Fruit fly (Drosophila melanogaster) whole organism, embryonic: ENCODE results near the gene CG6415.

Experiments
- Antp ChIP-seq: fragments of 200-800 bp; sonication (Bioruptor generic); optimal IDR thresholded peaks from 3 replicates; lab custom pipeline; 2016; ENCODE audit warnings: missing biosample characterization, missing genetic modification characterization
- Atf3 ChIP-seq: fragments of 200-800 bp; sonication (Bioruptor generic); optimal IDR thresholded peaks from 3 replicates; lab custom pipeline; 2016; ENCODE audit warnings: missing biosample characterization, missing genetic modification characterization
- CG10209 ChIP-seq: fragments of 200-800 bp; sonication (Bioruptor generic); optimal IDR thresholded peaks from 3 replicates; lab custom pipeline; 2017; ENCODE audit warnings: missing biosample characterization, mild to moderate bottlenecking, missing genetic modification characterization, missing genetic modification reagents
- CG10959 ChIP-seq: fragments of 200-800 bp; sonication (Bioruptor generic); IDR thresholded peaks from 2 replicates; pipeline ENCODE4 v1.3.6; 2022; ENCODE audit warnings: missing biosample characterization, missing genetic modification characterization
- CG12659 ChIP-seq: fragments of 200-800 bp; sonication (Bioruptor generic); optimal IDR thresholded peaks from 3 replicates; lab custom pipeline; 2017; ENCODE audit warnings: mild to moderate bottlenecking, missing biosample characterization, missing genetic modification reagents, missing genetic modification characterization
- CG13894 ChIP-seq: fragments of 200-800 bp; sonication (Bioruptor generic); optimal IDR thresholded peaks from 3 replicates; lab custom pipeline; 2018; ENCODE audit warnings: missing biosample characterization, mild to moderate bottlenecking, missing genetic modification characterization, moderate library complexity
- CG14014 ChIP-seq: fragments of 200-800 bp; sonication (Bioruptor generic); IDR thresholded peaks from 2 replicates; pipeline ENCODE4 v1.3.6; 2022; ENCODE audit warnings: missing biosample characterization, missing genetic modification characterization
- CG14710 ChIP-seq: fragments of 200-800 bp; sonication (Bioruptor generic); optimal IDR thresholded peaks from 3 replicates; lab custom pipeline; 2019; ENCODE audit warnings: missing biosample characterization, mild to moderate bottlenecking, missing genetic modification characterization, moderate library complexity
- CG15514 ChIP-seq: fragments of 200-800 bp; sonication (Bioruptor generic); optimal IDR thresholded peaks from 3 replicates; lab custom pipeline; 2017; ENCODE audit warnings: missing biosample characterization, missing genetic modification characterization, mild to moderate bottlenecking, moderate library complexity, missing genetic modification reagents
- CG15696 ChIP-seq: fragments of 200-800 bp; sonication (Bioruptor generic); optimal IDR thresholded peaks from 2 replicates; lab custom pipeline; 2019; ENCODE audit warnings: missing biosample characterization, mild to moderate bottlenecking, missing genetic modification characterization, moderate library complexity
- CG1603 ChIP-seq: fragments of 200-800 bp; sonication (Bioruptor generic); optimal IDR thresholded peaks from 2 replicates; lab custom pipeline; 2019; ENCODE audit warnings: missing biosample characterization, mild to moderate bottlenecking, missing genetic modification characterization, moderate library complexity
- CG17328 ChIP-seq: fragments of 200-800 bp; sonication (Bioruptor generic); IDR thresholded peaks from 2 replicates; pipeline ENCODE4 v1.3.6; 2022; ENCODE audit warnings: missing biosample characterization, missing genetic modification characterization
- CG1832 ChIP-seq: fragments of 200-800 bp; sonication (Bioruptor generic); optimal IDR thresholded peaks from 2 replicates; lab custom pipeline; 2017; ENCODE audit warnings: missing biosample characterization, mild to moderate bottlenecking, missing genetic modification characterization, inconsistent platforms
- CG18764 ChIP-seq: fragments of 200-800 bp; sonication (Bioruptor generic); optimal IDR thresholded peaks from 3 replicates; lab custom pipeline; 2016; ENCODE audit warnings: missing biosample characterization, missing genetic modification characterization
- CG2889 ChIP-seq: fragments of 200-800 bp; sonication (Bioruptor generic); IDR thresholded peaks from 3 replicates; pipeline ENCODE4 v1.3.6; 2022; ENCODE audit warnings: missing biosample characterization, missing genetic modification characterization
- CG33213 ChIP-seq: fragments of 200-800 bp; sonication (Bioruptor generic); optimal IDR thresholded peaks from 3 replicates; lab custom pipeline; 2016; ENCODE audit warnings: missing biosample characterization, missing genetic modification characterization
- CG7556 ChIP-seq: fragments of 200-800 bp; sonication (Bioruptor generic); optimal IDR thresholded peaks from 2 replicates; lab custom pipeline; 2017; ENCODE audit warnings: missing biosample characterization, mild to moderate bottlenecking, missing genetic modification characterization
- CG7786 ChIP-seq: fragments of 200-800 bp; sonication (Bioruptor generic); optimal IDR thresholded peaks from 2 replicates; lab custom pipeline; 2016; ENCODE audit warnings: missing biosample characterization, missing genetic modification characterization
- CG8924 ChIP-seq: fragments of 200-800 bp; optimal IDR thresholded peaks from 3 replicates; lab custom pipeline; 2019; ENCODE audit warnings: missing biosample characterization, mild to moderate bottlenecking, missing genetic modification characterization, moderate library complexity
- CG9727 ChIP-seq: fragments of 200-800 bp; sonication (Bioruptor generic); optimal IDR thresholded peaks from 3 replicates; lab custom pipeline; 2017; ENCODE audit warnings: missing biosample characterization, mild to moderate bottlenecking, missing genetic modification characterization
- CG9797 ChIP-seq: fragments of 200-800 bp; sonication (Bioruptor generic); optimal IDR thresholded peaks from 3 replicates; lab custom pipeline; 2018; ENCODE audit warnings: missing biosample characterization, mild to moderate bottlenecking, missing genetic modification characterization
- CoRest ChIP-seq: fragments of 200-800 bp; sonication (Bioruptor generic); optimal IDR thresholded peaks from 3 replicates; lab custom pipeline; 2018; ENCODE audit warnings: missing biosample characterization, mild to moderate bottlenecking, missing genetic modification characterization, moderate library complexity
- Dek ChIP-seq: fragments of 200-800 bp; sonication (Bioruptor generic); optimal IDR thresholded peaks from 3 replicates; lab custom pipeline; 2019; ENCODE audit warnings: missing biosample characterization, mild to moderate bottlenecking, missing genetic modification characterization, moderate library complexity
- E2f2 ChIP-seq: fragments of 200-800 bp; sonication (Bioruptor generic); IDR thresholded peaks from 2 replicates; pipeline ENCODE4 v1.3.6; 2022; ENCODE audit warnings: missing biosample characterization, missing genetic modification characterization
- HmgZ ChIP-seq: fragments of 200-800 bp; sonication (Bioruptor generic); optimal IDR thresholded peaks from 2 replicates; lab custom pipeline; 2018; ENCODE audit warnings: missing biosample characterization, mild to moderate bottlenecking, missing genetic modification characterization
- Hr39 ChIP-seq: fragments of >200 bp; optimal IDR thresholded peaks from 2 replicates; lab custom pipeline; 2017
- Hsf ChIP-seq: fragments of 200-800 bp; sonication (Bioruptor generic); optimal IDR thresholded peaks from 3 replicates; lab custom pipeline; 2016; ENCODE audit warnings: missing biosample characterization, missing genetic modification characterization
- Med ChIP-seq: fragments of 200-800 bp; sonication (Bioruptor generic); peaks from one replicate; lab custom pipeline; 2016; ENCODE audit warnings: missing biosample characterization, missing genetic modification characterization, mild to moderate bottlenecking, inconsistent platforms, moderate library complexity
- NC2β ChIP-seq: fragments of 200-800 bp; sonication (Bioruptor generic); optimal IDR thresholded peaks from 2 replicates; lab custom pipeline; 2016; ENCODE audit warnings: missing biosample characterization, missing genetic modification characterization
- Neu2 ChIP-seq: fragments of 200-800 bp; sonication (Bioruptor generic); optimal IDR thresholded peaks from 3 replicates; lab custom pipeline; 2016; ENCODE audit warnings: missing biosample characterization, missing genetic modification characterization, borderline replicate concordance
- Optix ChIP-seq: fragments of 200-800 bp; sonication (Bioruptor generic); IDR thresholded peaks from 3 replicates; pipeline ENCODE4 v1.3.6; 2022; ENCODE audit warnings: missing biosample characterization, missing genetic modification characterization
- PHDP ChIP-seq: fragments of 200-800 bp; sonication (Bioruptor generic); optimal IDR thresholded peaks from 3 replicates; lab custom pipeline; 2018; ENCODE audit warnings: missing biosample characterization, mild to moderate bottlenecking, missing genetic modification characterization, moderate library complexity
- Sin3A ChIP-seq: fragments of >200 bp; optimal IDR thresholded peaks from 2 replicates; lab custom pipeline; 2018
- Tbp ChIP-seq: fragments of >200 bp; optimal IDR thresholded peaks from 2 replicates; lab custom pipeline; 2018; ENCODE audit warnings: missing biosample characterization, missing genetic modification characterization
- ab ChIP-seq: fragments of 200-800 bp; sonication (Bioruptor generic); optimal IDR thresholded peaks from 2 replicates; lab custom pipeline; 2016; ENCODE audit warnings: missing biosample characterization, missing genetic modification characterization
- chif ChIP-seq, 2 experiments: fragments of 200-800 bp; sonication (Bioruptor generic); optimal IDR thresholded peaks; 3 replicates each; lab custom pipeline; 2016; ENCODE audit warnings: missing biosample characterization in 2 of 2, missing genetic modification characterization in 2 of 2
- chm ChIP-seq: fragments of 200-800 bp; sonication (Bioruptor generic); IDR thresholded peaks from 2 replicates; pipeline ENCODE4 v1.3.6; 2022; ENCODE audit warnings: missing biosample characterization, missing genetic modification characterization
- croc ChIP-seq: fragments of 200-800 bp; sonication (Bioruptor generic); conservative IDR thresholded peaks from 3 replicates; pipeline ENCODE4 v1.3.6; 2022; ENCODE audit warnings: missing biosample characterization, missing genetic modification characterization
- grn ChIP-seq: fragments of 200-800 bp; sonication (Bioruptor generic); optimal IDR thresholded peaks from 3 replicates; lab custom pipeline; 2017; ENCODE audit warnings: missing biosample characterization, missing genetic modification characterization
- mld ChIP-seq: fragments of 200-800 bp; sonication (Bioruptor generic); IDR thresholded peaks from 3 replicates; pipeline ENCODE4 v1.3.6; 2022; ENCODE audit warnings: missing biosample characterization, missing genetic modification characterization; ENCODE audit not compliant: partially characterized antibody
- pb ChIP-seq: fragments of 200-800 bp; sonication (Bioruptor generic); optimal IDR thresholded peaks from 3 replicates; lab custom pipeline; 2016; ENCODE audit warnings: missing biosample characterization, missing genetic modification characterization
- phol ChIP-seq: fragments of 200-800 bp; sonication (Bioruptor generic); optimal IDR thresholded peaks from 3 replicates; lab custom pipeline; 2018; ENCODE audit warnings: missing biosample characterization, mild to moderate bottlenecking, missing genetic modification characterization, moderate library complexity
- pum ChIP-seq: fragments of 200-800 bp; sonication (Bioruptor generic); optimal IDR thresholded peaks from 2 replicates; lab custom pipeline; 2016; ENCODE audit warnings: missing biosample characterization, missing genetic modification characterization
- run ChIP-seq: fragments of 200-800 bp; sonication (Bioruptor generic); optimal IDR thresholded peaks from 3 replicates; lab custom pipeline; 2018; ENCODE audit warnings: missing biosample characterization, mild to moderate bottlenecking, missing genetic modification characterization
- schlank ChIP-seq: fragments of 200-800 bp; sonication (Bioruptor generic); optimal IDR thresholded peaks from 2 replicates; lab custom pipeline; 2018; ENCODE audit warnings: missing biosample characterization, mild to moderate bottlenecking, missing genetic modification characterization
- scrt ChIP-seq: fragments of 200-800 bp; sonication (Bioruptor generic); optimal IDR thresholded peaks from 2 replicates; lab custom pipeline; 2018; ENCODE audit warnings: missing biosample characterization, mild to moderate bottlenecking, missing genetic modification characterization, moderate library complexity
- sisA ChIP-seq: fragments of 200-800 bp; sonication (Bioruptor generic); IDR thresholded peaks from 2 replicates; pipeline ENCODE4 v1.3.6; 2022; ENCODE audit warnings: missing biosample characterization, missing genetic modification characterization
- stwl ChIP-seq: fragments of 200-800 bp; sonication (Bioruptor generic); optimal IDR thresholded peaks from 3 replicates; lab custom pipeline; 2018; ENCODE audit warnings: missing biosample characterization, mild to moderate bottlenecking, missing genetic modification characterization, moderate library complexity
- tgo ChIP-seq: fragments of 200-800 bp; sonication (Bioruptor generic); IDR thresholded peaks from 3 replicates; pipeline ENCODE4 v1.3.6; 2022; ENCODE audit warnings: missing biosample characterization, missing genetic modification characterization
- tx ChIP-seq: fragments of 200-800 bp; sonication (Bioruptor generic); optimal IDR thresholded peaks from 2 replicates; lab custom pipeline; 2016; ENCODE audit warnings: missing biosample characterization, missing genetic modification characterization
- unc-4 ChIP-seq: fragments of 200-800 bp; sonication (Bioruptor generic); IDR thresholded peaks from 2 replicates; pipeline ENCODE4 v1.3.6; 2022; ENCODE audit warnings: missing biosample characterization, missing genetic modification characterization; ENCODE audit not compliant: partially characterized antibody

The CG6415 gene

dm6 chr2L:10689221-10690034, 14.0 kb upstream of the CG6415 start, which contains the start of gene CG7294 (continued):
- TF ChIP-seq scrt (GFP tag; lab: Kevin White, UChicago) (no peak), chm (no peak), Tbp (no peak), CG7786 (GFP tag; lab: Kevin White, UChicago) (no peak), Med (GFP tag; lab: Kevin White, UChicago) (no peak), pum (GFP tag; lab: Kevin White, UChicago) (no peak), Hr39 (no peak), unc-4 (GFP tag; lab: Robert Waterston, UW) (no peak), NC2β (GFP tag; lab: Kevin White, UChicago) (no peak), CG8924 (tag; lab: Kevin White, UChicago) (peak; percentile 25), mld (GFP tag; lab: Robert Waterston, UW) (no peak), pb (GFP tag; lab: Kevin White, UChicago) (no peak), CG9727 (GFP tag; lab: Kevin White, UChicago) (peak; percentile 13), tx (GFP tag; lab: Kevin White, UChicago) (no peak), Dek (tag; lab: Kevin White, UChicago) (peak; percentile 10), tgo (GFP tag; lab: Robert Waterston, UW) (no peak), ab (no peak), CG14014 (no peak), CG2889 (GFP tag; lab: Robert Waterston, UW) (no peak), CG13894 (tag; lab: Kevin White, UChicago) (peak; percentile 38), Atf3 (GFP tag; lab: Kevin White, UChicago) (no peak), PHDP (peak; percentile 36), HmgZ (no peak), CG17328 (GFP tag; lab: Robert Waterston, UW) (no peak), E2f2 (no peak), CG15696 (tag; lab: Kevin White, UChicago) (no peak), grn (peak; percentile 42), schlank (tag; lab: Kevin White, UChicago) (no peak), croc (GFP tag; lab: Robert Waterston, UW) (no peak), CoRest (tag; lab: Kevin White, UChicago) (peak; percentile 35), stwl (tag; lab: Kevin White, UChicago) (no peak), chif (GFP tag; optimal IDR thresholded peaks at IDR 0.05; lab: Kevin White, UChicago) (no peak), run (tag; lab: Kevin White, UChicago) (no peak), CG9797 (no peak), sisA (GFP tag; lab: Robert Waterston, UW) (no peak), Sin3A (lab: Kevin White, UChicago) (no peak), CG10209 (peak; percentile 5), CG1603 (tag; lab: Kevin White, UChicago) (no peak), Neu2 (no peak), CG10959 (GFP tag; lab: Robert Waterston, UW) (no peak), Optix (GFP tag; lab: Robert Waterston, UW) (no peak), CG7556 (peak; percentile 49), CG18764 (GFP tag; lab: Kevin White, UChicago) (no peak), Antp (GFP tag; lab: Kevin White, UChicago) (no peak), CG33213 (no peak), CG14710 (tag; lab: Kevin White, UChicago) (peak; percentile 20), CG15514 (no peak), phol (tag; lab: Kevin White, UChicago) (peak; percentile 38), CG12659 (GFP tag; lab: Kevin White, UChicago) (peak; percentile 20), Hsf (GFP tag; lab: Kevin White, UChicago) (no peak), CG1832 (no peak)
